Worm (Caenorhabditis elegans): Measurements from ENCODE around the gene str-232.

- TF ChIP-seq fkh-6 (tag; optimal IDR thresholded peaks at IDR 0.05) = no peak
- no peak for TF ChIP-seq hlh-30 (tag; optimal IDR thresholded peaks at IDR 0.05; ENCODE audit: insufficient read depth)
- no peak for TF ChIP-seq lin-11 (tag; optimal IDR thresholded peaks at IDR 0.05)
- no peak for TF ChIP-seq tbx-2 (tag; optimal IDR thresholded peaks at IDR 0.05)
- TF ChIP-seq pha-2 (tag; optimal IDR thresholded peaks at IDR 0.05) = no peak
- no peak for TF ChIP-seq nfya-1 (tag; optimal IDR thresholded peaks at IDR 0.05)
- TF ChIP-seq pqm-1 (tag; optimal IDR thresholded peaks at IDR 0.05) = no peak
Observed at ce11 chrV:16058872-16059271, 43.3 kb upstream of the str-232 start, which contains the start of gene F14H3.6.
